Worm (Caenorhabditis elegans) whole organism, late embryonic: Measurements from ENCODE around the gene ilkp-1.

ENCODE experiments used
- C38D4.7 ChIP-seq: fragments of 200-800 bp; sonication (Bioruptor generic); optimal IDR thresholded peaks from 2 replicates; lab custom pipeline; 2018; ENCODE audit warnings: mild to moderate bottlenecking, missing genetic modification characterization, moderate library complexity, missing compliant biosample characterization
- K02D7.2 ChIP-seq: sonication (generic microtip); optimal IDR thresholded peaks from 2 replicates; lab custom pipeline; 2017; ENCODE audit warnings: mild to moderate bottlenecking, missing genetic modification characterization, missing compliant biosample characterization
- K09A11.1 ChIP-seq: sonication (generic microtip); optimal IDR thresholded peaks from 2 replicates; lab custom pipeline; 2017; ENCODE audit warnings: antibody characterized with exemption, mild to moderate bottlenecking, missing genetic modification characterization, missing compliant biosample characterization; ENCODE audit not compliant: insufficient read depth
- ahr-1 ChIP-seq: sonication (generic microtip); optimal IDR thresholded peaks from 2 replicates; lab custom pipeline; 2016; ENCODE audit warnings: missing genetic modification characterization, missing compliant biosample characterization
- ama-1 ChIP-seq: fragments of 150-350 bp; optimal IDR thresholded peaks from 2 replicates; lab custom pipeline; 2014
- ceh-14 ChIP-seq: sonication (generic microtip); optimal IDR thresholded peaks from 2 replicates; lab custom pipeline; 2016; ENCODE audit warnings: missing genotype, missing genetic modification characterization, missing compliant biosample characterization
- ceh-24 ChIP-seq: sonication (generic microtip); optimal IDR thresholded peaks from 2 replicates; lab custom pipeline; 2016; ENCODE audit warnings: mild to moderate bottlenecking, missing genetic modification characterization, missing compliant biosample characterization
- ceh-30 ChIP-seq: fragments of 150-350 bp; optimal IDR thresholded peaks from 2 replicates; lab custom pipeline; 2014; ENCODE audit warnings: missing biosample characterization, missing genetic modification characterization
- ceh-31 ChIP-seq: sonication (generic microtip); optimal IDR thresholded peaks from 2 replicates; lab custom pipeline; 2016; ENCODE audit warnings: missing genetic modification characterization, missing compliant biosample characterization
- ceh-45 ChIP-seq: fragments of 200-800 bp; sonication (Bioruptor generic); IDR thresholded peaks from 2 replicates; pipeline ENCODE4 v1.3.6; 2022; ENCODE audit warnings: missing genetic modification reagents, missing genetic modification characterization, missing compliant biosample characterization
- ceh-6 ChIP-seq: fragments of 200-800 bp; sonication (Bioruptor generic); optimal IDR thresholded peaks from 2 replicates; lab custom pipeline; 2018; ENCODE audit warnings: mild to moderate bottlenecking, missing genetic modification characterization, missing compliant biosample characterization
- ceh-9 ChIP-seq: sonication (generic microtip); optimal IDR thresholded peaks from 2 replicates; lab custom pipeline; 2016; ENCODE audit warnings: mild to moderate bottlenecking, missing genetic modification characterization, inconsistent platforms, missing compliant biosample characterization
- dmd-4 ChIP-seq: sonication (generic microtip); optimal IDR thresholded peaks from 2 replicates; lab custom pipeline; 2016; ENCODE audit warnings: borderline replicate concordance, missing genetic modification characterization, missing compliant biosample characterization
- elt-2 ChIP-seq: sonication (generic microtip); optimal IDR thresholded peaks from 2 replicates; lab custom pipeline; 2016; ENCODE audit warnings: missing genetic modification reagents, missing genetic modification characterization, missing compliant biosample characterization
- ets-4 ChIP-seq: sonication (generic microtip); optimal IDR thresholded peaks from 2 replicates; lab custom pipeline; 2016; ENCODE audit warnings: missing genetic modification characterization, missing compliant biosample characterization
- eyg-1 ChIP-seq: sonication (generic microtip); optimal IDR thresholded peaks from 2 replicates; lab custom pipeline; 2016; ENCODE audit warnings: missing genotype, missing genetic modification characterization, missing compliant biosample characterization
- fkh-10 ChIP-seq: fragments of 150-350 bp; optimal IDR thresholded peaks from 2 replicates; lab custom pipeline; 2014; ENCODE audit warnings: missing biosample characterization, missing genetic modification reagents, missing genetic modification characterization
- fkh-6 ChIP-seq: sonication (generic microtip); optimal IDR thresholded peaks from 2 replicates; lab custom pipeline; 2016; ENCODE audit warnings: missing genetic modification characterization, missing compliant biosample characterization
- hlh-13 ChIP-seq: fragments of 200-800 bp; sonication (Bioruptor generic); optimal IDR thresholded peaks from 2 replicates; lab custom pipeline; 2018; ENCODE audit warnings: mild to moderate bottlenecking, missing genetic modification characterization, missing compliant biosample characterization
- hlh-8 ChIP-seq: sonication (generic microtip); optimal IDR thresholded peaks from 2 replicates; lab custom pipeline; 2016; ENCODE audit warnings: missing genotype, missing genetic modification characterization, missing compliant biosample characterization
- lin-11 ChIP-seq: fragments of 200-800 bp; sonication (Bioruptor generic); optimal IDR thresholded peaks from 2 replicates; lab custom pipeline; 2018; ENCODE audit warnings: mild to moderate bottlenecking, missing genetic modification characterization, missing compliant biosample characterization
- madf-2 ChIP-seq: sonication (generic microtip); optimal IDR thresholded peaks from 2 replicates; lab custom pipeline; 2017; ENCODE audit warnings: missing genetic modification characterization, missing compliant biosample characterization
- mec-3 ChIP-seq: sonication (generic microtip); optimal IDR thresholded peaks from 2 replicates; lab custom pipeline; 2016; ENCODE audit warnings: borderline replicate concordance, missing genetic modification characterization, missing compliant biosample characterization
- nfya-1 ChIP-seq: sonication (generic microtip); optimal IDR thresholded peaks from 2 replicates; lab custom pipeline; 2017; ENCODE audit warnings: missing genetic modification characterization, mild to moderate bottlenecking, missing compliant biosample characterization, antibody characterized with exemption, moderate library complexity
- nhr-232 ChIP-seq: sonication (generic microtip); optimal IDR thresholded peaks from 2 replicates; lab custom pipeline; 2016; ENCODE audit warnings: missing genetic modification characterization, missing compliant biosample characterization
- npax-4 ChIP-seq: sonication (generic microtip); optimal IDR thresholded peaks from 2 replicates; lab custom pipeline; 2016; ENCODE audit warnings: missing genetic modification characterization, missing compliant biosample characterization
- odd-2 ChIP-seq: sonication (generic microtip); optimal IDR thresholded peaks from 2 replicates; lab custom pipeline; 2017; ENCODE audit warnings: antibody characterized with exemption, mild to moderate bottlenecking, missing genetic modification characterization, missing compliant biosample characterization
- pat-9 ChIP-seq: fragments of 200-800 bp; sonication (Bioruptor generic); optimal IDR thresholded peaks from 2 replicates; lab custom pipeline; 2018; ENCODE audit warnings: mild to moderate bottlenecking, missing genetic modification characterization, moderate library complexity, missing compliant biosample characterization
- pax-1 ChIP-seq: fragments of 150-350 bp; optimal IDR thresholded peaks from 2 replicates; lab custom pipeline; 2014; ENCODE audit warnings: missing biosample characterization, missing genetic modification characterization
- pha-2 ChIP-seq: sonication (generic microtip); optimal IDR thresholded peaks from 2 replicates; lab custom pipeline; 2017; ENCODE audit warnings: mild to moderate bottlenecking, missing genetic modification characterization, missing compliant biosample characterization
- pha-4 ChIP-seq: fragments of 150-350 bp; optimal IDR thresholded peaks from 2 replicates; lab custom pipeline; 2018; ENCODE audit warnings: missing biosample characterization, missing genetic modification reagents, missing genetic modification characterization
- pros-1 ChIP-seq: fragments of 150-350 bp; optimal IDR thresholded peaks from 2 replicates; lab custom pipeline; 2014; ENCODE audit warnings: missing biosample characterization, missing genetic modification reagents, missing genetic modification characterization
- ref-2 ChIP-seq: sonication (generic microtip); optimal IDR thresholded peaks from 2 replicates; lab custom pipeline; 2016; ENCODE audit warnings: missing genetic modification characterization, missing compliant biosample characterization
- tbx-7 ChIP-seq: sonication (generic microtip); optimal IDR thresholded peaks from 2 replicates; lab custom pipeline; 2016; ENCODE audit warnings: missing genotype, missing genetic modification characterization, missing compliant biosample characterization
- ttx-3 ChIP-seq: sonication (generic microtip); optimal IDR thresholded peaks from 2 replicates; lab custom pipeline; 2016; ENCODE audit warnings: missing genetic modification reagents, missing genetic modification characterization, missing compliant biosample characterization
- unc-42 ChIP-seq: sonication (generic microtip); optimal IDR thresholded peaks from 2 replicates; lab custom pipeline; 2016; ENCODE audit warnings: missing genotype, missing genetic modification characterization, missing compliant biosample characterization
- unc-55 ChIP-seq: sonication (generic microtip); optimal IDR thresholded peaks from 2 replicates; lab custom pipeline; 2017; ENCODE audit warnings: missing biosample characterization, missing genetic modification reagents, missing genetic modification characterization
- ztf-16 ChIP-seq: sonication (generic microtip); optimal IDR thresholded peaks from 2 replicates; lab custom pipeline; 2017; ENCODE audit warnings: missing genetic modification characterization, missing compliant biosample characterization

The ilkp-1 gene

DNA sequence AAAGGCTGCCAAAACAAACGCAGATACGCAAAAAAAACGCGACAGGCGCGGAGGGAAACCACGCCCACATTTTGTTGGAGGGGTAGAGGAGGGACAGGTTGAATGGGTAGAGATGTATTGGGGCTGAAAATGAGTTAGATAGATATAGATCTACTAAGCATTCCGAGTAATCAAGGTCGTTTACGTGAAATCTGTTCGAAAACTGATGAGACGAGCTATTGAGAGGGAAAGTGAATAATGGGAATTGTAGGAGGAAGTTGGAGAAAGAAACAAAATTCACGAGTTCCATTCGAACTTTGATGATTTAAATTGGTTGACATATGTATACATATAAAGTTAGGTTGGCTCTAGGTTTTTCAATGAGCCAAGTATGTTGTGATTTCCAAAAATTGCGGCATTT, 33.2 kb upstream of the ilkp-1 start:
- no peak for TF ChIP-seq ceh-30
- no peak for TF ChIP-seq pat-9 (tag; lab: Kevin White, UChicago)
- TF ChIP-seq fkh-10 (GFP tag; lab: Kevin White, UChicago) = no peak
- TF ChIP-seq npax-4 (tag; lab: Kevin White, UChicago) = no peak
- no peak for TF ChIP-seq odd-2 (tag; lab: Kevin White, UChicago)
- no peak for TF ChIP-seq ahr-1 (tag; lab: Kevin White, UChicago)
- TF ChIP-seq unc-55 (GFP tag; lab: Kevin White, UChicago) = no peak
- no peak for TF ChIP-seq pha-2 (tag; lab: Kevin White, UChicago)
- TF ChIP-seq hlh-8 (tag; lab: Kevin White, UChicago) = no peak
- no peak for TF ChIP-seq unc-42 (tag; lab: Kevin White, UChicago)
- TF ChIP-seq madf-2 (tag; lab: Kevin White, UChicago) = no peak
- TF ChIP-seq nfya-1 = no peak
- TF ChIP-seq ztf-16 (tag; lab: Kevin White, UChicago) = no peak
- TF ChIP-seq fkh-6 (tag; lab: Kevin White, UChicago) = no peak
- no peak for TF ChIP-seq eyg-1 (tag; lab: Kevin White, UChicago)
- TF ChIP-seq ttx-3 = no peak

DNA sequence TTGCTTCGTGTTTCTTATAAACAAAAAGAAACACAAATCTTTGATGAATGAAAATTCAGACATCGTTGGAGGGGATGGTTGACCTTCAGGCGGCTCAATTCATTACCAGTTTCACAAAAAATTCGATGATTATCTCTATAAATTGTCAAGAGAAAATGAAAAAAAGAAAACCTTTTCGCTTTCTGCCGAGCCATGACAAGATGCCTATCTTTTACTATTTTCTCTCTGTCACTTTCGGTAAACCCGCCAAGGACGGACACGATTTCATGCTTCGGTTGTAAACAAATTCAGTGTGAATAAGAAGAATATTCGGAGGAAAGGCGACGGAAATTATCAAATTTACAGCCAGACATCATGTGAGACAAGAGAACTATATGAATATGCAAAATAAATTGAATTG, 29.3 kb upstream of the ilkp-1 start:
- TF ChIP-seq K02D7.2 (tag; lab: Kevin White, UChicago) (no peak), ceh-24 (no peak), hlh-13 (GFP tag; lab: Kevin White, UChicago) (no peak), ets-4 (tag; lab: Kevin White, UChicago) (no peak), odd-2 (tag; lab: Kevin White, UChicago) (no peak), lin-11 (tag; lab: Kevin White, UChicago) (no peak), pros-1 (tag; lab: Kevin White, UChicago) (no peak), C38D4.7 (GFP tag; lab: Kevin White, UChicago) (no peak), ttx-3 (no peak), ceh-6 (GFP tag; lab: Kevin White, UChicago) (no peak), ceh-14 (tag; lab: Kevin White, UChicago) (no peak), unc-42 (tag; lab: Kevin White, UChicago) (no peak)
- TF ChIP-seq, all 69 proteins: peak for 0

DNA sequence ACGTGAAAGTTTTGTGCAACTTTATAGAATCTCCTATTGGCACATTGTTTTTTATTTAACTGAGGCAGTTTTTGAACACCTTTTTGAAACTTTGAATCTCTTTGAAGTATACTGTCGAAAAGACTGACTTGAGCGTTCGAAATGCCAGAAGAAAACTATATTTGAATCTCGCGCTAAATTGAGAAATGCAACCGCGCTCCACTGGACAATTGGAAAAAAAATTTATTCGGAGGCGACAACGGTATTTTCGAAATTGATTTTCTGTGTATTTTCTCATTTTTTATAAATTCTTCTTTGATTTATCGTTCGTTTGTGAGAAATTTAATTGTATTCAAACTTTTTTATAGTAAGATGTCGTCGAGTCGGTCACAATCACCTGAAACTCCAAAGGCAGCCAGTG, 28.0 kb upstream of the ilkp-1 start, which contains the start of gene let-858:
let-858 (plus strand) TSS at position 348 of the 400 bp plus-strand sequence.
- TF ChIP-seq pax-1 (tag; lab: Kevin White, UChicago) = no peak
- TF ChIP-seq nhr-232 (tag; lab: Kevin White, UChicago) = no peak
- peak; percentile 13 for TF ChIP-seq ref-2 (tag; lab: Kevin White, UChicago)
- TF ChIP-seq pha-4 (tag; lab: Kevin White, UChicago) = no peak
- no peak for TF ChIP-seq elt-2 (tag; lab: Kevin White, UChicago)
- TF ChIP-seq dmd-4 (tag; lab: Kevin White, UChicago) = no peak
- TF ChIP-seq tbx-7 (tag; lab: Kevin White, UChicago) = no peak
- TF ChIP-seq ama-1 (lab: Kevin White, UChicago) = no peak
- TF ChIP-seq ceh-9 = no peak
- no peak for TF ChIP-seq K09A11.1 (tag; lab: Kevin White, UChicago)
- no peak for TF ChIP-seq ceh-45 (GFP tag; lab: Robert Waterston, UW)
- no peak for TF ChIP-seq mec-3 (tag; lab: Kevin White, UChicago)
- peak; percentile 19 for TF ChIP-seq unc-42 (tag; lab: Kevin White, UChicago)

DNA sequence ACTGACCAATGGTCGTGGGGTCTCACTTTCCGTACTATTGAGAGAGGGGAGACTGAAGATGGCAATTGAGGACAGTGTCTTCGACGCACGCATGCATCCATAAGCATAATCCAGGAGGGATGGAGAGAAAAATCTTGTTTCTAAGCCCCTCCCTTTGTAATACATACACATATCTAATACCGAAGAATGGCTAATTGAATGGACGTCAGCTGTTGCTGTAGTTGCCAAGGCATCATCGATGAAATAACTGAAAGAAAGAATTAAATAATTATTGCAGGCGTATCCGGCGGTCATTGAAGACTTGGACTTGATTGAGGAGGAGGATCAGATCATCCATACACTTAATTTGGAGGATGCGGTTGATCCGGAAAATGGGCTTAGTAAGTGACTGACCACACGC, 24.5 kb upstream of the ilkp-1 start, which contains the start of gene F33A8.7:
F33A8.7 (minus strand) TSS at position 101 of the 400 bp plus-strand sequence.
- TF ChIP-seq ceh-30 (no peak), ceh-31 (tag; lab: Kevin White, UChicago) (peak; percentile 42)
- TF ChIP-seq, all 69 proteins: peak for 1
